Worm (Caenorhabditis elegans) whole organism, mixed stage, embryonic: ENCODE results near the gene npl-10.

Experiments
- M03D4.4 ChIP-seq: sonication (generic microtip); optimal IDR thresholded peaks from 2 replicates; lab custom pipeline; 2017; ENCODE audit warnings: mild to moderate bottlenecking, missing genetic modification characterization, missing compliant biosample characterization
- bed-3 ChIP-seq: fragments of 200-800 bp; sonication (Bioruptor generic); optimal IDR thresholded peaks from 3 replicates; lab custom pipeline; 2018; ENCODE audit warnings: mild to moderate bottlenecking, missing genetic modification characterization, moderate library complexity, missing compliant biosample characterization
- blmp-1 ChIP-seq: fragments of 150-350 bp; optimal IDR thresholded peaks from 2 replicates; lab custom pipeline; 2014; ENCODE audit warnings: missing biosample characterization, missing genetic modification characterization
- ceh-39 ChIP-seq: fragments of 150-350 bp; optimal IDR thresholded peaks from 2 replicates; lab custom pipeline; 2014; ENCODE audit warnings: missing biosample characterization, missing genetic modification characterization
- ceh-43 ChIP-seq: fragments of 200-800 bp; sonication (Bioruptor generic); optimal IDR thresholded peaks from 2 replicates; lab custom pipeline; 2018; ENCODE audit warnings: mild to moderate bottlenecking, missing genetic modification characterization, moderate library complexity, missing compliant biosample characterization
- ceh-83 ChIP-seq: fragments of 200-800 bp; sonication (Bioruptor generic); optimal IDR thresholded peaks from 2 replicates; lab custom pipeline; 2018; ENCODE audit warnings: mild to moderate bottlenecking, missing genetic modification characterization, missing compliant biosample characterization
- ces-1 ChIP-seq: fragments of 150-350 bp; optimal IDR thresholded peaks from 2 replicates; lab custom pipeline; 2014; ENCODE audit warnings: missing biosample characterization, missing genetic modification reagents, missing genetic modification characterization
- cnd-1 ChIP-seq: fragments of 200-800 bp; sonication (Bioruptor generic); optimal IDR thresholded peaks from 2 replicates; lab custom pipeline; 2018; ENCODE audit warnings: mild to moderate bottlenecking, missing genetic modification characterization, missing compliant biosample characterization
- drap-1 ChIP-seq: fragments of 200-800 bp; sonication (Bioruptor generic); optimal IDR thresholded peaks from 3 replicates; lab custom pipeline; 2018; ENCODE audit warnings: mild to moderate bottlenecking, missing genetic modification characterization, missing compliant biosample characterization
- elt-1 ChIP-seq: sonication (generic microtip); optimal IDR thresholded peaks from 2 replicates; lab custom pipeline; 2017; ENCODE audit warnings: missing genetic modification characterization, mild to moderate bottlenecking, missing compliant biosample characterization, antibody characterized with exemption, moderate library complexity, borderline replicate concordance; ENCODE audit not compliant: insufficient read depth
- elt-3 ChIP-seq: fragments of 150-350 bp; optimal IDR thresholded peaks from 2 replicates; lab custom pipeline; 2014; ENCODE audit warnings: missing biosample characterization, missing genetic modification characterization
- flh-1 ChIP-seq: fragments of 200-800 bp; sonication (Bioruptor generic); optimal IDR thresholded peaks from 2 replicates; lab custom pipeline; 2018; ENCODE audit warnings: mild to moderate bottlenecking, missing genetic modification characterization, moderate library complexity, missing compliant biosample characterization
- ham-2 ChIP-seq: fragments of 200-800 bp; sonication (Bioruptor generic); optimal IDR thresholded peaks from 2 replicates; lab custom pipeline; 2018; ENCODE audit warnings: mild to moderate bottlenecking, missing genetic modification characterization, missing compliant biosample characterization
- hlh-1 ChIP-seq: fragments of 150-350 bp; optimal IDR thresholded peaks from 2 replicates; lab custom pipeline; 2014; ENCODE audit warnings: missing biosample characterization, missing genetic modification reagents, missing genetic modification characterization
- lin-13 ChIP-seq: fragments of 150-350 bp; optimal IDR thresholded peaks from 2 replicates; lab custom pipeline; 2014; ENCODE audit warnings: missing biosample characterization, missing genetic modification characterization
- lin-32 ChIP-seq: fragments of 200-800 bp; sonication (Bioruptor generic); optimal IDR thresholded peaks from 2 replicates; lab custom pipeline; 2018; ENCODE audit warnings: mild to moderate bottlenecking, missing genetic modification characterization, missing compliant biosample characterization
- lsy-2 ChIP-seq: fragments of 150-350 bp; optimal IDR thresholded peaks from 2 replicates; lab custom pipeline; 2014; ENCODE audit warnings: missing biosample characterization, missing genetic modification characterization
- mab-5 ChIP-seq: fragments of 150-350 bp; optimal IDR thresholded peaks from 2 replicates; lab custom pipeline; 2014; ENCODE audit warnings: missing biosample characterization, missing genetic modification characterization
- mep-1 ChIP-seq: fragments of 150-350 bp; optimal IDR thresholded peaks from 2 replicates; lab custom pipeline; 2017; ENCODE audit warnings: missing biosample characterization, missing genetic modification reagents, missing genetic modification characterization, inconsistent platforms
- mls-2 ChIP-seq: sonication (generic microtip); optimal IDR thresholded peaks from 2 replicates; lab custom pipeline; 2016; ENCODE audit warnings: mild to moderate bottlenecking, missing genetic modification characterization, moderate library complexity, missing compliant biosample characterization
- nhr-12 ChIP-seq: fragments of 150-350 bp; optimal IDR thresholded peaks from 2 replicates; lab custom pipeline; 2014; ENCODE audit warnings: missing biosample characterization, missing genetic modification characterization
- nhr-2 ChIP-seq: fragments of 150-350 bp; optimal IDR thresholded peaks from 2 replicates; lab custom pipeline; 2014; ENCODE audit warnings: missing biosample characterization, missing genetic modification characterization
- nhr-237 ChIP-seq: fragments of 150-350 bp; optimal IDR thresholded peaks from 2 replicates; lab custom pipeline; 2014; ENCODE audit warnings: missing biosample characterization, missing genetic modification characterization
- nhr-28 ChIP-seq: fragments of 150-350 bp; optimal IDR thresholded peaks from 2 replicates; lab custom pipeline; 2014; ENCODE audit warnings: missing biosample characterization, missing genetic modification characterization
- pha-4 ChIP-seq: fragments of 150-350 bp; optimal IDR thresholded peaks from 2 replicates; lab custom pipeline; 2018; ENCODE audit warnings: missing biosample characterization, missing genetic modification reagents, missing genetic modification characterization
- sem-2 ChIP-seq: fragments of 200-800 bp; sonication (Bioruptor generic); optimal IDR thresholded peaks from 2 replicates; lab custom pipeline; 2018; ENCODE audit warnings: mild to moderate bottlenecking, missing genetic modification characterization, missing compliant biosample characterization
- snpc-4 ChIP-seq: fragments of 150-350 bp; optimal IDR thresholded peaks from 2 replicates; lab custom pipeline; 2014; ENCODE audit warnings: missing biosample characterization, missing genetic modification characterization
- sptf-1 ChIP-seq: sonication (generic microtip); optimal IDR thresholded peaks from 2 replicates; lab custom pipeline; 2017; ENCODE audit warnings: mild to moderate bottlenecking, missing genetic modification characterization, moderate library complexity, missing compliant biosample characterization
- tbx-8 ChIP-seq: fragments of 200-800 bp; sonication (Bioruptor generic); optimal IDR thresholded peaks from 2 replicates; lab custom pipeline; 2018; ENCODE audit warnings: mild to moderate bottlenecking, missing genetic modification characterization, moderate library complexity, missing compliant biosample characterization
- unc-120 ChIP-seq: sonication (generic microtip); optimal IDR thresholded peaks from 2 replicates; lab custom pipeline; 2017; ENCODE audit warnings: missing genetic modification characterization, missing compliant biosample characterization; ENCODE audit not compliant: poor library complexity, severe bottlenecking
- unc-39 ChIP-seq: fragments of 150-350 bp; optimal IDR thresholded peaks from 2 replicates; lab custom pipeline; 2014; ENCODE audit warnings: missing biosample characterization, missing genetic modification characterization
- unc-62 ChIP-seq: fragments of 150-350 bp; optimal IDR thresholded peaks from 2 replicates; lab custom pipeline; 2014; ENCODE audit warnings: missing biosample characterization, missing genetic modification reagents, missing genetic modification characterization
- zip-8 ChIP-seq: fragments of 150-350 bp; optimal IDR thresholded peaks from 2 replicates; lab custom pipeline; 2014; ENCODE audit warnings: missing biosample characterization, missing genetic modification characterization
- ztf-11 ChIP-seq: fragments of 150-350 bp; optimal IDR thresholded peaks from 2 replicates; lab custom pipeline; 2014; ENCODE audit warnings: missing biosample characterization, missing genetic modification characterization

Gene npl-10

ce11 chrIII:3914836-3915235 lies 20.9 kb downstream of the npl-10 start:
- TF ChIP-seq ceh-39 (tag; lab: Kevin White, UChicago) (no peak), M03D4.4 (tag; lab: Kevin White, UChicago) (no peak), ham-2 (no peak), ceh-83 (GFP tag; lab: Kevin White, UChicago) (no peak), pha-4 (no peak), cnd-1 (tag; lab: Kevin White, UChicago) (peak; percentile 11), mab-5 (tag; lab: Kevin White, UChicago) (no peak), lsy-2 (tag; lab: Kevin White, UChicago) (no peak), ces-1 (GFP tag; lab: Kevin White, UChicago) (no peak), nhr-12 (no peak), elt-3 (tag; lab: Kevin White, UChicago) (no peak), nhr-28 (tag; lab: Kevin White, UChicago) (no peak), sem-2 (GFP tag; lab: Kevin White, UChicago) (no peak), zip-8 (tag; lab: Kevin White, UChicago) (no peak), drap-1 (no peak), blmp-1 (tag; lab: Kevin White, UChicago) (no peak), hlh-1 (peak; percentile 95), flh-1 (GFP tag; lab: Kevin White, UChicago) (no peak), unc-62 (GFP tag; lab: Kevin White, UChicago) (peak; percentile 50), sptf-1 (tag; lab: Kevin White, UChicago) (no peak), mep-1 (tag; lab: Kevin White, UChicago) (no peak), ztf-11 (tag; lab: Kevin White, UChicago) (no peak), nhr-237 (no peak), mls-2 (tag; lab: Kevin White, UChicago) (no peak), nhr-2 (tag; lab: Kevin White, UChicago) (no peak), bed-3 (GFP tag; lab: Kevin White, UChicago) (no peak), unc-120 (tag; lab: Kevin White, UChicago) (peak; percentile 82)

DNA sequence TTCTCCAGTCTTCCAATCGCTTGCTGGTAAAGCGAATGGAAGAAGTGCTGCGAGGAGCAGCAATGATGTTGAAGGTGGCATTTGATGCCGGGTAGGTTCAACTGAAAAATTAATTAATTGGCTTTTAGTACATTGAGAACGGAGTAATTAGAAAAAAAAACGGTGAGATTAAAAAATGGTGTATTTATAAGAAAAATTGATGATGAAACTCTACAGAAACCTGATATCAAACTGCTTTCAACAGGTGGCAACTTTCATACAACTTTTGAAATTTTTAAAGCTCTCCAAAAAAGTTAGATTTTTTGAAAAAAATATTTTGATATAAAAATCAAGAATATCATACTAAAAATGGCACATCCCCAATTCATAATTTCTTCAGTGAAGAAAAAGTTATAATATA lies 21.7 kb downstream of the npl-10 start, which contains the start of gene pat-3:
Gene pat-3 (minus strand): TSS at position 101 of the 400 bp plus-strand sequence.
- TF ChIP-seq tbx-8 (GFP tag; lab: Kevin White, UChicago), result no peak
- no peak for TF ChIP-seq nhr-237
- TF ChIP-seq ztf-11 (tag; lab: Kevin White, UChicago), result no peak
- TF ChIP-seq lin-13 (tag; lab: Kevin White, UChicago), result no peak
- TF ChIP-seq ceh-43, result no peak
- no peak for TF ChIP-seq sem-2 (GFP tag; lab: Kevin White, UChicago)
- TF ChIP-seq hlh-1, result no peak
- no peak for TF ChIP-seq ceh-39 (tag; lab: Kevin White, UChicago)
- no peak for TF ChIP-seq lsy-2 (tag; lab: Kevin White, UChicago)
- TF ChIP-seq elt-1 (tag; lab: Kevin White, UChicago), result no peak
- no peak for TF ChIP-seq flh-1 (GFP tag; lab: Kevin White, UChicago)
- TF ChIP-seq nhr-28 (tag; lab: Kevin White, UChicago), result no peak
- TF ChIP-seq snpc-4 (tag; lab: Kevin White, UChicago), result no peak
- no peak for TF ChIP-seq ham-2
- no peak for TF ChIP-seq blmp-1 (tag; lab: Kevin White, UChicago)
- no peak for TF ChIP-seq pha-4
- no peak for TF ChIP-seq unc-39 (tag; lab: Kevin White, UChicago)
- no peak for TF ChIP-seq ceh-83 (GFP tag; lab: Kevin White, UChicago)

- TF ChIP-seq unc-120 (tag; lab: Kevin White, UChicago) (peak; percentile 9), cnd-1 (tag; lab: Kevin White, UChicago) (no peak), unc-62 (GFP tag; lab: Kevin White, UChicago) (peak; percentile 10), lin-32 (GFP tag; lab: Kevin White, UChicago) (no peak), hlh-1 (peak; percentile 86), ces-1 (GFP tag; lab: Kevin White, UChicago) (peak; percentile 41)
Observed at ce11 chrIII:3908205-3908604, 27.5 kb downstream of the npl-10 start.

DNA sequence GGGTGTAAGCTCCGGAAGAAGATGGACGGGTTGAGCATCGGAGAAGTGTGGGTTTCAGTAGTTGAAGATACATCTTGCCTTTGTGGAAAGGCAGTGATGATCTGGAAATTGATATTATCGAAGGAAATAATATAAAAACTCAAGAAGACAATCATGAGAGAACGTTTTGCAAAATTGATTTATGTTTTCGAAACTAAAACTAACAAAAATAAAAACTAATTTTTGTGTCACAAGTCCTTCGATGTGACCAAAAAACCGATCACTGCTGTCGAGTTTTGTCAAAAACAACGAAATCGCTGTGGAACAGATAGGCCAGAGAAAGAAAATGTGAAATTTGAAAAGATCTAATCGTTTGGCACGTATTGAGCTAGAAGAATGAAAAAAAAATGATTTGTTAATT lies 28.1 kb downstream of the npl-10 start, which contains the start of gene mmcm-1:
Gene mmcm-1 (minus strand): TSS at position 101 of the 400 bp plus-strand sequence.
- TF ChIP-seq ceh-83 (GFP tag; lab: Kevin White, UChicago) (no peak), snpc-4 (tag; lab: Kevin White, UChicago) (no peak), M03D4.4 (tag; lab: Kevin White, UChicago) (no peak), nhr-28 (tag; lab: Kevin White, UChicago) (no peak), lsy-2 (tag; lab: Kevin White, UChicago) (no peak), cnd-1 (tag; lab: Kevin White, UChicago) (no peak)
